Fruit fly (Drosophila melanogaster): Measurements from ENCODE around the gene Ras64B.

DNA sequence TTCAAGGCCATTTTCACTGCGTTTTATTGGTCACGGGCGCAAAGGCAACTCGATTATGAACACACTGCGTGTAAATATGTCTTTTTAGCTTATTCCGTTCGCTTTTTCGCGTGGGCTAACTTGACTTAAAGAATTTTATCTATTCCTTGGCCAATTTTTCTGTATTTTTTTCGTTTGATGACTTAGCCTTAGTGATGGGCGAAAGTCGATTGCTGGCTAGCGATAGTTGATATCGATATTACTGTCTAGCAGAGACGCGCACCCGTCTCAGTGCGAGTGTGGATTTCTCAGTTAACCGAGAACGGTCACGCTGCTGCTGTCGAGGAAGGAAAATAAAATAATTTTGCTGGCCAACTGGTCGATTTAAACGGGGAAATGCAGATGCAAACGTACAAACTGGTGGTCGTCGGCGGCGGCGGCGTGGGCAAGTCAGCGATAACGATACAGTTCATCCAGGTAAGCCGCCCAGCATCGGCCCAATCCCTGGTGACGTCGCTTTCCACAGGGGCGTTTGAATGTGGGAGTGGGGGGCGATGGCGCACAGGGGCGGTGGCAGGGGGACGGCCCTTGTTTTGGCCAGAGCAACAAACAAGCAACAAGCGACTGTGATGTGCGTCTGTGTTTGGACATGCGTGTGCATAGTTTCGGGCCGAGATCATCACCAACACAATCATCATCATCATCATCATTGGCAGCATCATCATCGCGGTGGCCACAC, at the start of gene Ras64B, which contains the start of gene Rop:
- no peak for TF ChIP-seq psq (optimal IDR thresholded peaks at IDR 0.05)
- TF ChIP-seq Myc (optimal IDR thresholded peaks at IDR 0.05): no peak
- no peak for TF ChIP-seq ttk (optimal IDR thresholded peaks at IDR 0.05)
- TF ChIP-seq h (optimal IDR thresholded peaks at IDR 0.05): no peak

All from Kc167 (cell line).